Worm (Caenorhabditis elegans) whole organism, midembryonic: ENCODE data around the gene gfi-1.

Experiments used
- T22C8.4 ChIP-seq: fragments of 200-800 bp; sonication (Bioruptor generic); IDR thresholded peaks from 2 replicates; pipeline ENCODE4 v1.3.6; 2022; ENCODE audit warnings: missing genetic modification characterization, missing compliant biosample characterization
- cog-1 ChIP-seq: sonication (generic microtip); optimal IDR thresholded peaks from 2 replicates; lab custom pipeline; 2016; ENCODE audit warnings: missing genetic modification characterization, missing compliant biosample characterization
- flt-1 ChIP-seq: fragments of 200-800 bp; sonication (Bioruptor generic); IDR thresholded peaks from 2 replicates; pipeline ENCODE4 v1.3.6; 2022; ENCODE audit warnings: missing genetic modification characterization, missing compliant biosample characterization
- klf-2 ChIP-seq: fragments of 200-800 bp; sonication (Bioruptor generic); conservative IDR thresholded peaks from 2 replicates; pipeline ENCODE4 v1.3.6; 2022; ENCODE audit warnings: missing genetic modification reagents, missing genetic modification characterization, missing compliant biosample characterization
- med-1 ChIP-seq: sonication (generic microtip); optimal IDR thresholded peaks from 2 replicates; lab custom pipeline; 2017; ENCODE audit warnings: missing genetic modification characterization, mild to moderate bottlenecking, missing compliant biosample characterization, antibody characterized with exemption, missing genetic modification reagents; ENCODE audit not compliant: insufficient read depth
- ref-1 ChIP-seq: fragments of 200-800 bp; sonication (Bioruptor generic); conservative IDR thresholded peaks from 2 replicates; pipeline ENCODE4 v1.3.6; 2022; ENCODE audit warnings: missing genetic modification reagents, missing genetic modification characterization, missing compliant biosample characterization
- tab-1 ChIP-seq: fragments of 200-800 bp; sonication (Bioruptor generic); IDR thresholded peaks from 2 replicates; pipeline ENCODE4 v1.3.6; 2022; ENCODE audit warnings: missing genetic modification characterization, missing compliant biosample characterization
- ztf-23 ChIP-seq: fragments of 200-800 bp; sonication (Bioruptor generic); IDR thresholded peaks from 2 replicates; pipeline ENCODE4 v1.3.6; 2022; ENCODE audit warnings: missing genetic modification reagents, missing genetic modification characterization, missing compliant biosample characterization
- ztf-29 ChIP-seq: fragments of 200-800 bp; sonication (Bioruptor generic); IDR thresholded peaks from 2 replicates; pipeline ENCODE4 v1.3.6; 2022; ENCODE audit warnings: missing genetic modification reagents, missing genetic modification characterization, missing compliant biosample characterization

gfi-1 gene

ce11 chrV:6429870-6430339, 30.2 kb upstream of the gfi-1 start, which contains the start of gene alh-4:
TSS of gene alh-4 (minus strand) at chrV:6429920.
- no peak for TF ChIP-seq tab-1 (GFP tag; lab: Robert Waterston, UW)
- TF ChIP-seq ztf-23 (GFP tag; lab: Robert Waterston, UW) = no peak
- no peak for TF ChIP-seq klf-2 (GFP tag; lab: Robert Waterston, UW)
- TF ChIP-seq cog-1 (tag; lab: Kevin White, UChicago) = no peak
- TF ChIP-seq ztf-29 (GFP tag; lab: Robert Waterston, UW) = no peak
- no peak for TF ChIP-seq flt-1 (GFP tag; lab: Robert Waterston, UW)
- no peak for TF ChIP-seq med-1 (GFP tag; lab: Kevin White, UChicago)
- no peak for TF ChIP-seq T22C8.4
- no peak for TF ChIP-seq ref-1 (GFP tag; lab: Robert Waterston, UW)

ce11 chrV:6427433-6427832, 27.7 kb upstream of the gfi-1 start:
- TF ChIP-seq ref-1 (GFP tag; lab: Robert Waterston, UW) (no peak), flt-1 (GFP tag; lab: Robert Waterston, UW) (no peak), med-1 (GFP tag; lab: Kevin White, UChicago) (no peak), tab-1 (GFP tag; lab: Robert Waterston, UW) (no peak), ztf-29 (GFP tag; lab: Robert Waterston, UW) (no peak), cog-1 (tag; lab: Kevin White, UChicago) (no peak), klf-2 (GFP tag; lab: Robert Waterston, UW) (no peak), T22C8.4 (no peak), ztf-23 (GFP tag; lab: Robert Waterston, UW) (no peak; the same call in 1 of the 2 replicates)

ce11 chrV:6426843-6427242, 27.1 kb upstream of the gfi-1 start, which contains the start of gene atp-4:
TSS of gene atp-4 (minus strand) at chrV:6427112.
- TF ChIP-seq ztf-23 (GFP tag; lab: Robert Waterston, UW) = no peak
- no peak for TF ChIP-seq T22C8.4
- no peak for TF ChIP-seq ref-1 (GFP tag; lab: Robert Waterston, UW)

ce11 chrV:6425927-6426326, 26.2 kb upstream of the gfi-1 start, which contains the start of gene T05H4.11:
TSS of gene T05H4.11 (minus strand) at chrV:6426261.
- TF ChIP-seq ztf-29 (GFP tag; lab: Robert Waterston, UW) = no peak
- 0 out of 2 replicates have a peak, but pooled peaks have one; percentile 31 for TF ChIP-seq flt-1 (GFP tag; lab: Robert Waterston, UW)
- no peak for TF ChIP-seq ztf-23 (GFP tag; lab: Robert Waterston, UW)
- TF ChIP-seq tab-1 (GFP tag; lab: Robert Waterston, UW) = no peak

ce11 chrV:6424055-6424454, 24.3 kb upstream of the gfi-1 start, which contains the start of gene urb-1:
TSS of gene urb-1 (minus strand) at chrV:6424155.
- no peak for TF ChIP-seq T22C8.4
- no peak for TF ChIP-seq klf-2 (GFP tag; lab: Robert Waterston, UW)
- TF ChIP-seq ztf-29 (GFP tag; lab: Robert Waterston, UW) = no peak
- no peak for TF ChIP-seq tab-1 (GFP tag; lab: Robert Waterston, UW)
- no peak for TF ChIP-seq ref-1 (GFP tag; lab: Robert Waterston, UW)
- TF ChIP-seq flt-1 (GFP tag; lab: Robert Waterston, UW) = no peak
- no peak for TF ChIP-seq med-1 (GFP tag; lab: Kevin White, UChicago)

- TF ChIP-seq T22C8.4 (no peak), flt-1 (GFP tag; lab: Robert Waterston, UW) (no peak), ref-1 (GFP tag; lab: Robert Waterston, UW) (no peak), tab-1 (GFP tag; lab: Robert Waterston, UW) (no peak), ztf-29 (GFP tag; lab: Robert Waterston, UW) (no peak), ztf-23 (GFP tag; lab: Robert Waterston, UW) (no peak), klf-2 (GFP tag; lab: Robert Waterston, UW) (no peak), cog-1 (tag; lab: Kevin White, UChicago) (no peak), med-1 (GFP tag; lab: Kevin White, UChicago) (no peak)
Measured at ce11 chrV:6414985-6415384, 15.3 kb upstream of the gfi-1 start, which contains the start of gene cht-6. TSS of gene cht-6 (plus strand) at chrV:6414993.

ce11 chrV:6414469-6414868, 14.7 kb upstream of the gfi-1 start:
- no peak for TF ChIP-seq tab-1 (GFP tag; lab: Robert Waterston, UW)
- no peak for TF ChIP-seq T22C8.4
- TF ChIP-seq ztf-29 (GFP tag; lab: Robert Waterston, UW) = no peak
- TF ChIP-seq ref-1 (GFP tag; lab: Robert Waterston, UW) = no peak
- no peak for TF ChIP-seq flt-1 (GFP tag; lab: Robert Waterston, UW)
- TF ChIP-seq med-1 (GFP tag; lab: Kevin White, UChicago) = no peak

ce11 chrV:6413057-6413456, 13.3 kb upstream of the gfi-1 start:
- TF ChIP-seq klf-2 (GFP tag; lab: Robert Waterston, UW) = no peak
- TF ChIP-seq ztf-23 (GFP tag; lab: Robert Waterston, UW) = no peak
- TF ChIP-seq ref-1 (GFP tag; lab: Robert Waterston, UW) = no peak
- no peak for TF ChIP-seq tab-1 (GFP tag; lab: Robert Waterston, UW)

- TF ChIP-seq T22C8.4 (no peak), tab-1 (GFP tag; lab: Robert Waterston, UW) (no peak), klf-2 (GFP tag; lab: Robert Waterston, UW) (no peak), ztf-23 (GFP tag; lab: Robert Waterston, UW) (no peak), ztf-29 (GFP tag; lab: Robert Waterston, UW) (no peak), cog-1 (tag; lab: Kevin White, UChicago) (no peak), med-1 (GFP tag; lab: Kevin White, UChicago) (no peak), ref-1 (GFP tag; lab: Robert Waterston, UW) (no peak), flt-1 (GFP tag; lab: Robert Waterston, UW) (no peak)
Measured at ce11 chrV:6411161-6411560, 11.4 kb upstream of the gfi-1 start.
